Fruit fly (Drosophila melanogaster) whole organism, embryonic: Measurements from ENCODE around the gene Exo70.

Experiments
- Ada2b ChIP-seq: fragments of 200-800 bp; sonication (Bioruptor generic); IDR thresholded peaks from 2 replicates; pipeline ENCODE4 v1.3.6; 2022; ENCODE audit warnings: missing biosample characterization, missing genetic modification characterization
- CG10147 ChIP-seq: fragments of 200-800 bp; sonication (Bioruptor generic); optimal IDR thresholded peaks from 2 replicates; lab custom pipeline; 2019; ENCODE audit warnings: missing biosample characterization, mild to moderate bottlenecking, missing genetic modification characterization, moderate library complexity
- CG10267 ChIP-seq: fragments of 200-800 bp; sonication (Bioruptor generic); optimal IDR thresholded peaks from 2 replicates; lab custom pipeline; 2018; ENCODE audit warnings: missing biosample characterization, mild to moderate bottlenecking, missing genetic modification characterization, moderate library complexity
- CG11723 ChIP-seq: fragments of 200-800 bp; sonication (Bioruptor generic); optimal IDR thresholded peaks from 2 replicates; lab custom pipeline; 2017; ENCODE audit warnings: missing biosample characterization, mild to moderate bottlenecking, missing genetic modification characterization
- CG12219 ChIP-seq: fragments of 200-800 bp; sonication (Bioruptor generic); optimal IDR thresholded peaks from 3 replicates; lab custom pipeline; 2018; ENCODE audit warnings: missing biosample characterization, mild to moderate bottlenecking, missing genetic modification characterization
- CG13424 ChIP-seq: fragments of 200-800 bp; sonication (Bioruptor generic); optimal IDR thresholded peaks from 2 replicates; lab custom pipeline; 2019; ENCODE audit warnings: missing biosample characterization, mild to moderate bottlenecking, missing genetic modification characterization, moderate library complexity
- CG13775 ChIP-seq: fragments of 200-800 bp; sonication (Bioruptor generic); optimal IDR thresholded peaks from 3 replicates; lab custom pipeline; 2017; ENCODE audit warnings: missing biosample characterization, mild to moderate bottlenecking, missing genetic modification characterization
- CG13894 ChIP-seq: fragments of 200-800 bp; sonication (Bioruptor generic); optimal IDR thresholded peaks from 3 replicates; lab custom pipeline; 2018; ENCODE audit warnings: missing biosample characterization, mild to moderate bottlenecking, missing genetic modification characterization, moderate library complexity
- CG15514 ChIP-seq: fragments of 200-800 bp; sonication (Bioruptor generic); optimal IDR thresholded peaks from 3 replicates; lab custom pipeline; 2017; ENCODE audit warnings: missing biosample characterization, missing genetic modification characterization, mild to moderate bottlenecking, moderate library complexity, missing genetic modification reagents
- CG17328 ChIP-seq: fragments of 200-800 bp; sonication (Bioruptor generic); IDR thresholded peaks from 2 replicates; pipeline ENCODE4 v1.3.6; 2022; ENCODE audit warnings: missing biosample characterization, missing genetic modification characterization
- CG18262 ChIP-seq: fragments of 200-800 bp; optimal IDR thresholded peaks from 3 replicates; lab custom pipeline; 2019; ENCODE audit warnings: missing biosample characterization, mild to moderate bottlenecking, missing genetic modification characterization, moderate library complexity
- CG18764 ChIP-seq: fragments of 200-800 bp; sonication (Bioruptor generic); optimal IDR thresholded peaks from 3 replicates; lab custom pipeline; 2016; ENCODE audit warnings: missing biosample characterization, missing genetic modification characterization
- CG2202 ChIP-seq: fragments of 200-800 bp; sonication (Bioruptor generic); optimal IDR thresholded peaks from 2 replicates; lab custom pipeline; 2018; ENCODE audit warnings: missing biosample characterization, mild to moderate bottlenecking, missing genetic modification characterization
- CG2678 ChIP-seq: fragments of 200-800 bp; sonication (Bioruptor generic); optimal IDR thresholded peaks from 3 replicates; lab custom pipeline; 2019; ENCODE audit warnings: missing biosample characterization, mild to moderate bottlenecking, missing genetic modification characterization, moderate library complexity
- CG2889 ChIP-seq: fragments of 200-800 bp; sonication (Bioruptor generic); IDR thresholded peaks from 3 replicates; pipeline ENCODE4 v1.3.6; 2022; ENCODE audit warnings: missing biosample characterization, missing genetic modification characterization
- CG31441 ChIP-seq: fragments of 200-800 bp; sonication (Bioruptor generic); IDR thresholded peaks from 2 replicates; pipeline ENCODE4 v1.3.6; 2022; ENCODE audit warnings: missing biosample characterization, missing genetic modification characterization
- CG4617 ChIP-seq: fragments of 200-800 bp; sonication (Bioruptor generic); optimal IDR thresholded peaks from 3 replicates; lab custom pipeline; 2016; ENCODE audit warnings: missing biosample characterization, missing genetic modification characterization, borderline replicate concordance
- CG5180 ChIP-seq: fragments of 200-800 bp; sonication (Bioruptor generic); optimal IDR thresholded peaks from 3 replicates; lab custom pipeline; 2017; ENCODE audit warnings: missing biosample characterization, missing genetic modification characterization, mild to moderate bottlenecking, moderate library complexity, missing genetic modification reagents
- CG8388 ChIP-seq: fragments of 200-800 bp; sonication (Bioruptor generic); optimal IDR thresholded peaks from 2 replicates; lab custom pipeline; 2019; ENCODE audit warnings: missing biosample characterization, mild to moderate bottlenecking, missing genetic modification characterization, moderate library complexity
- CG9817 ChIP-seq: fragments of 200-800 bp; sonication (Bioruptor generic); optimal IDR thresholded peaks from 2 replicates; lab custom pipeline; 2018; ENCODE audit warnings: missing biosample characterization, mild to moderate bottlenecking, missing genetic modification characterization, moderate library complexity
- Dad ChIP-seq: fragments of 200-800 bp; sonication (Bioruptor generic); optimal IDR thresholded peaks from 3 replicates; lab custom pipeline; 2016; ENCODE audit warnings: missing biosample characterization, missing genetic modification characterization
- Dbx ChIP-seq: fragments of 200-800 bp; sonication (Bioruptor generic); IDR thresholded peaks from 3 replicates; pipeline ENCODE4 v1.3.6; 2022; ENCODE audit warnings: missing biosample characterization, missing genetic modification characterization
- Dek ChIP-seq: fragments of 200-800 bp; sonication (Bioruptor generic); optimal IDR thresholded peaks from 3 replicates; lab custom pipeline; 2019; ENCODE audit warnings: missing biosample characterization, mild to moderate bottlenecking, missing genetic modification characterization, moderate library complexity
- E2f2 ChIP-seq: fragments of 200-800 bp; sonication (Bioruptor generic); IDR thresholded peaks from 2 replicates; pipeline ENCODE4 v1.3.6; 2022; ENCODE audit warnings: missing biosample characterization, missing genetic modification characterization
- H2.0 ChIP-seq: fragments of 200-800 bp; sonication (Bioruptor generic); IDR thresholded peaks from 2 replicates; pipeline ENCODE4 v1.3.6; 2022; ENCODE audit warnings: missing biosample characterization, missing genetic modification characterization
- HHEX ChIP-seq: fragments of 200-800 bp; sonication (Bioruptor generic); optimal IDR thresholded peaks from 3 replicates; lab custom pipeline; 2017; ENCODE audit warnings: missing biosample characterization, mild to moderate bottlenecking, missing genetic modification characterization, missing genetic modification reagents
- Hmx ChIP-seq: fragments of 200-800 bp; sonication (Bioruptor generic); optimal IDR thresholded peaks from 2 replicates; lab custom pipeline; 2016; ENCODE audit warnings: missing biosample characterization, missing genetic modification characterization
- Hsf ChIP-seq: fragments of 200-800 bp; sonication (Bioruptor generic); optimal IDR thresholded peaks from 3 replicates; lab custom pipeline; 2016; ENCODE audit warnings: missing biosample characterization, missing genetic modification characterization
- Oli ChIP-seq: fragments of 200-800 bp; sonication (Bioruptor generic); optimal IDR thresholded peaks from 2 replicates; lab custom pipeline; 2018; ENCODE audit warnings: missing biosample characterization, mild to moderate bottlenecking, missing genetic modification characterization, moderate library complexity
- Ptx1 ChIP-seq: fragments of 200-800 bp; sonication (Bioruptor generic); IDR thresholded peaks from 2 replicates; pipeline ENCODE4 v1.3.6; 2022; ENCODE audit warnings: missing biosample characterization, missing genetic modification characterization
- Ravus ChIP-seq: fragments of 200-800 bp; sonication (Bioruptor generic); IDR thresholded peaks from 2 replicates; pipeline ENCODE4 v1.3.6; 2022; ENCODE audit warnings: missing biosample characterization, missing genetic modification characterization
- Sry-δ ChIP-seq: fragments of 200-800 bp; sonication (Bioruptor generic); optimal IDR thresholded peaks from 2 replicates; lab custom pipeline; 2016; ENCODE audit warnings: missing biosample characterization, missing genetic modification characterization
- Xrp1 ChIP-seq: fragments of 200-800 bp; sonication (Bioruptor generic); IDR thresholded peaks from 2 replicates; pipeline ENCODE4 v1.3.6; 2022; ENCODE audit warnings: missing biosample characterization, missing genetic modification characterization
- ash1 ChIP-seq: fragments of 200-800 bp; sonication (Bioruptor generic); optimal IDR thresholded peaks from 2 replicates; lab custom pipeline; 2018; ENCODE audit warnings: missing biosample characterization, mild to moderate bottlenecking, missing genetic modification characterization
- cad ChIP-seq: fragments of >200 bp; optimal IDR thresholded peaks from 2 replicates; lab custom pipeline; 2017; ENCODE audit warnings: missing biosample characterization, missing genetic modification characterization
- dmrt99B ChIP-seq: fragments of 200-800 bp; sonication (Bioruptor generic); optimal IDR thresholded peaks from 2 replicates; lab custom pipeline; 2018; ENCODE audit warnings: missing biosample characterization, mild to moderate bottlenecking, missing genetic modification characterization, moderate library complexity
- dpn ChIP-seq, 2 experiments: fragments of 200-800 bp; sonication (Bioruptor generic); optimal IDR thresholded peaks; 3 replicates each; lab custom pipeline; 2016; ENCODE audit warnings: missing biosample characterization in 2 of 2, missing genetic modification characterization in 2 of 2
- dysf ChIP-seq: fragments of 200-800 bp; sonication (Bioruptor generic); IDR thresholded peaks from 3 replicates; pipeline ENCODE4 v1.3.6; 2022; ENCODE audit warnings: missing biosample characterization, missing genetic modification characterization
- fd96Cb ChIP-seq: fragments of 200-800 bp; sonication (Bioruptor generic); optimal IDR thresholded peaks from 2 replicates; lab custom pipeline; 2018; ENCODE audit warnings: missing biosample characterization, mild to moderate bottlenecking, missing genetic modification characterization, moderate library complexity
- grau ChIP-seq: fragments of 200-800 bp; optimal IDR thresholded peaks from 3 replicates; lab custom pipeline; 2019; ENCODE audit warnings: missing biosample characterization, mild to moderate bottlenecking, missing genetic modification characterization, moderate library complexity
- kah ChIP-seq: fragments of 200-800 bp; sonication (Bioruptor generic); optimal IDR thresholded peaks from 2 replicates; lab custom pipeline; 2018; ENCODE audit warnings: missing biosample characterization, mild to moderate bottlenecking, missing genetic modification characterization
- kay ChIP-seq: fragments of 200-800 bp; sonication (Bioruptor generic); optimal IDR thresholded peaks from 2 replicates; lab custom pipeline; 2016; ENCODE audit warnings: missing biosample characterization, missing genetic modification characterization
- peb ChIP-seq: fragments of 200-800 bp; sonication (Bioruptor generic); IDR thresholded peaks from 2 replicates; pipeline ENCODE4 v1.3.6; 2022; ENCODE audit warnings: missing biosample characterization, missing genetic modification characterization
- pzg ChIP-seq: fragments of 200-800 bp; sonication (Bioruptor generic); optimal IDR thresholded peaks from 3 replicates; lab custom pipeline; 2018; ENCODE audit warnings: missing biosample characterization, mild to moderate bottlenecking, missing genetic modification characterization, moderate library complexity
- row ChIP-seq: fragments of 200-800 bp; sonication (Bioruptor generic); IDR thresholded peaks from 3 replicates; pipeline ENCODE4 v1.3.6; 2022; ENCODE audit warnings: missing biosample characterization, missing genetic modification characterization
- sc ChIP-seq, 3 experiments: fragments of >200 bp in 2 of 3; fragments of 200-800 bp in 1 of 3; sonication (Bioruptor generic) in 1 of 3; optimal IDR thresholded peaks; 2 replicates in 2 of 3; 3 replicates in 1 of 3; lab custom pipeline; 2017; ENCODE audit warnings: mild to moderate bottlenecking in 1 of 3, missing biosample characterization in 1 of 3, missing genetic modification characterization in 1 of 3, missing genetic modification reagents in 1 of 3

The Exo70 gene

DNA sequence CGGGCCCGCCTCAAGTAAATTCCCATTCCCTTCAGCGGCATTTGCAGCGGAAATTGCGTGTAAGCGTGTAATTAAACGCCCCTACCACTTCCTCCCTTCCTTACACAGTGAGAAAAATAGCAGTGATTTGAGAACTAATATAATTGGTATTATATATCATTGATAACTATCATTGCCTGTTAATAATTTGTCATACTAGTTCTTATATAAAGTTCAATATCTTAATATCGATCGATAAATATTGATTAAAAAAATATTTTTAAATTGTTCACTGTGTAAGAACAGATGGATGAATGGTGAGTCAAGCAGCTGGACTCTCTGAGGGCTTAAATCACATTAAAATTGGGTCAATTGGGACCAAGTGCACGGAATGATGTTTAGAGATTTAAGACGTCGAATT is 33.4 kb downstream of the Exo70 start (continued):
- TF ChIP-seq Hsf (GFP tag; lab: Kevin White, UChicago) (no peak), CG17328 (GFP tag; lab: Robert Waterston, UW) (peak; percentile 63), grau (tag; lab: Kevin White, UChicago) (peak; percentile 39), pzg (GFP tag; lab: Kevin White, UChicago) (no peak)

DNA sequence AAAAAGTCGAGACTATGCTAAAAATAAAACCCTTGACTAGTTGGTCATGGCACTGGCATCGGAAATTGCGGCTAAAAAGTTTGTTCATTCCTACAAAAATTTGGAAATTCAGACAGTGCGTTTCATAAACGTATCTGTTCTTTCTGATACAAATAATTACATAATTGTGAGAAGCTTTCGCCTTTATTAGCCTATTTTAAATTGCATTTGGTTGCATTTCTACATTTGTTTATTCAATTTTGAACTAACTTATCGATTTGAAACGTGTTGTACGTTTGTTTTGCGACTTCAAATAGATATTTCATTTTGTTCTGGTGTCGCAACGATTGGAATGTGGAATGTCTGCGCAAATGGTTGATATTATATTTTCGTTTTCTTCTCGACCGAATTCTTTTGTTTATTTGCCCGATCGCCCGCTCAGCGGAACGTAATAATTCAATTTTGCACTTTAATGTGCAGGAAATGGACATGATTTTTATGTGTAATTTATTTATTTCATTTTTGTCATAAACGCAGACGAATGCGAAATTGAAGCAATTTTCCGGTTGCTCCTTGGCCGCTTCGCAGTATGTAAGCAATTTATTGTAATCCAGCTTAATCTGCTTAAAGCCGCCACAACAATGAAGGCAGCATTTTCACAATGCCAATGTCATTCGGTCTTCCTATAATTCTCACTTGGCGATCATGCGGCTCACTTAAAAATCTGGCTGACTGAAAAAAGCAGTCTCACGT is 34.6 kb downstream of the Exo70 start:
- TF ChIP-seq E2f2 (GFP tag; lab: Robert Waterston, UW) (peak; percentile 22; the same call in 1 of the 2 replicates), cad (no peak), HHEX (peak; percentile 30), ash1 (no peak), Dad (GFP tag; lab: Kevin White, UChicago) (peak; percentile 2), CG15514 (GFP tag; lab: Kevin White, UChicago) (peak; percentile 29), CG2889 (GFP tag; lab: Robert Waterston, UW) (no peak), CG11723 (GFP tag; lab: Kevin White, UChicago) (no peak), Ravus (GFP tag; lab: Robert Waterston, UW) (no peak; the same call in 1 of the 2 replicates), sc (optimal IDR thresholded peaks at IDR 0.05; lab: Kevin White, UChicago) (no peak), sc (GFP tag; optimal IDR thresholded peaks at IDR 0.05; lab: Kevin White, UChicago) (no peak), CG9817 (tag; lab: Kevin White, UChicago) (peak; percentile 60), kah (peak; percentile 27), Dbx (GFP tag; lab: Robert Waterston, UW) (peak; percentile 44; the same call in 1 of the 3 replicates), CG18764 (GFP tag; lab: Kevin White, UChicago) (peak; percentile 31), Oli (tag; lab: Kevin White, UChicago) (peak; percentile 49), dpn (GFP tag; optimal IDR thresholded peaks at IDR 0.05; lab: Kevin White, UChicago) (peak; percentile 51 to 55), CG8388 (GFP tag; lab: Kevin White, UChicago) (peak; percentile 11), peb (GFP tag; lab: Robert Waterston, UW) (no peak), CG2202 (tag; lab: Kevin White, UChicago) (no peak), H2.0 (GFP tag; lab: Robert Waterston, UW) (peak; percentile 47; the same call in 1 of the 2 replicates), Ada2b (GFP tag; lab: Robert Waterston, UW) (peak; percentile 59), CG12219 (GFP tag; lab: Kevin White, UChicago) (peak; percentile 43), dysf (peak; percentile 62; the same call in 2 of the 3 replicates), Ptx1 (GFP tag; lab: Robert Waterston, UW) (0 out of 2 replicates have a peak, but pooled peaks have one; percentile 11), CG31441 (GFP tag; lab: Robert Waterston, UW) (peak; percentile 38; the same call in 1 of the 2 replicates), CG13775 (peak; percentile 13), kay (no peak), CG13424 (tag; lab: Kevin White, UChicago) (peak; percentile 59), Hmx (GFP tag; lab: Kevin White, UChicago) (peak; percentile 17), Dek (tag; lab: Kevin White, UChicago) (peak; percentile 38), CG18262 (tag; lab: Kevin White, UChicago) (peak; percentile 5), dmrt99B (tag; lab: Kevin White, UChicago) (peak; percentile 61), CG2678 (tag; lab: Kevin White, UChicago) (peak; percentile 79), CG4617 (peak; percentile 10), fd96Cb (tag; lab: Kevin White, UChicago) (peak; percentile 26), Sry-δ (GFP tag; lab: Kevin White, UChicago) (peak; percentile 16), CG13894 (peak; percentile 32), Xrp1 (GFP tag; lab: Robert Waterston, UW) (peak; percentile 43; the same call in 1 of the 2 replicates), CG5180 (peak; percentile 12), row (GFP tag; lab: Robert Waterston, UW) (peak; percentile 61), CG10147 (GFP tag; lab: Kevin White, UChicago) (peak; percentile 69), CG10267 (peak; percentile 20)
